Worm (Caenorhabditis elegans) whole organism, late embryonic: ENCODE results near the gene C08F8.6.

Experiments used
- C08G9.2 ChIP-seq: sonication (generic microtip); optimal IDR thresholded peaks from 2 replicates; lab custom pipeline; 2016; ENCODE audit warnings: mild to moderate bottlenecking, missing genetic modification characterization, moderate library complexity, missing compliant biosample characterization
- F13H6.1 ChIP-seq: sonication (generic microtip); optimal IDR thresholded peaks from 2 replicates; lab custom pipeline; 2016; ENCODE audit warnings: missing genetic modification characterization, missing compliant biosample characterization
- K09A11.1 ChIP-seq: sonication (generic microtip); optimal IDR thresholded peaks from 2 replicates; lab custom pipeline; 2017; ENCODE audit warnings: antibody characterized with exemption, mild to moderate bottlenecking, missing genetic modification characterization, missing compliant biosample characterization; ENCODE audit not compliant: insufficient read depth
- T23F11.4 ChIP-seq: fragments of 200-800 bp; sonication (Bioruptor generic); optimal IDR thresholded peaks from 2 replicates; lab custom pipeline; 2018; ENCODE audit warnings: mild to moderate bottlenecking, missing genetic modification characterization, missing compliant biosample characterization
- ahr-1 ChIP-seq: sonication (generic microtip); optimal IDR thresholded peaks from 2 replicates; lab custom pipeline; 2016; ENCODE audit warnings: missing genetic modification characterization, missing compliant biosample characterization
- ceh-14 ChIP-seq: sonication (generic microtip); optimal IDR thresholded peaks from 2 replicates; lab custom pipeline; 2016; ENCODE audit warnings: missing genotype, missing genetic modification characterization, missing compliant biosample characterization
- ceh-18 ChIP-seq: sonication (generic microtip); optimal IDR thresholded peaks from 2 replicates; lab custom pipeline; 2016; ENCODE audit warnings: missing genetic modification characterization, missing compliant biosample characterization
- ceh-19 ChIP-seq: fragments of 200-800 bp; sonication (Bioruptor generic); optimal IDR thresholded peaks from 2 replicates; lab custom pipeline; 2018; ENCODE audit warnings: mild to moderate bottlenecking, missing genetic modification characterization, missing compliant biosample characterization
- ceh-2 ChIP-seq: sonication (generic microtip); optimal IDR thresholded peaks from 2 replicates; lab custom pipeline; 2016; ENCODE audit warnings: missing genotype, missing genetic modification characterization, missing compliant biosample characterization
- ceh-22 ChIP-seq: sonication (generic microtip); optimal IDR thresholded peaks from 2 replicates; lab custom pipeline; 2017; ENCODE audit warnings: missing biosample characterization, missing genetic modification characterization
- ceh-30 ChIP-seq: fragments of 150-350 bp; optimal IDR thresholded peaks from 2 replicates; lab custom pipeline; 2014; ENCODE audit warnings: missing biosample characterization, missing genetic modification characterization
- ceh-31 ChIP-seq: sonication (generic microtip); optimal IDR thresholded peaks from 2 replicates; lab custom pipeline; 2016; ENCODE audit warnings: missing genetic modification characterization, missing compliant biosample characterization
- ceh-48 ChIP-seq: sonication (generic microtip); optimal IDR thresholded peaks from 2 replicates; lab custom pipeline; 2016; ENCODE audit warnings: missing genetic modification characterization, inconsistent platforms, missing compliant biosample characterization
- elt-2 ChIP-seq: sonication (generic microtip); optimal IDR thresholded peaks from 2 replicates; lab custom pipeline; 2016; ENCODE audit warnings: missing genetic modification reagents, missing genetic modification characterization, missing compliant biosample characterization
- elt-4 ChIP-seq: sonication (generic microtip); optimal IDR thresholded peaks from 2 replicates; lab custom pipeline; 2016; ENCODE audit warnings: missing genetic modification characterization, missing compliant biosample characterization
- fkh-10 ChIP-seq: fragments of 150-350 bp; optimal IDR thresholded peaks from 2 replicates; lab custom pipeline; 2014; ENCODE audit warnings: missing biosample characterization, missing genetic modification reagents, missing genetic modification characterization
- hlh-6 ChIP-seq: sonication (generic microtip); optimal IDR thresholded peaks from 2 replicates; lab custom pipeline; 2016; ENCODE audit warnings: missing genotype, missing genetic modification characterization, missing compliant biosample characterization
- lim-6 ChIP-seq: sonication (generic microtip); optimal IDR thresholded peaks from 2 replicates; lab custom pipeline; 2016; ENCODE audit warnings: missing genetic modification characterization, missing compliant biosample characterization
- lin-11 ChIP-seq: fragments of 200-800 bp; sonication (Bioruptor generic); optimal IDR thresholded peaks from 2 replicates; lab custom pipeline; 2018; ENCODE audit warnings: mild to moderate bottlenecking, missing genetic modification characterization, missing compliant biosample characterization
- mec-3 ChIP-seq: sonication (generic microtip); optimal IDR thresholded peaks from 2 replicates; lab custom pipeline; 2016; ENCODE audit warnings: borderline replicate concordance, missing genetic modification characterization, missing compliant biosample characterization
- nfya-1 ChIP-seq: sonication (generic microtip); optimal IDR thresholded peaks from 2 replicates; lab custom pipeline; 2017; ENCODE audit warnings: missing genetic modification characterization, mild to moderate bottlenecking, missing compliant biosample characterization, antibody characterized with exemption, moderate library complexity
- nhr-11 ChIP-seq: fragments of 150-350 bp; optimal IDR thresholded peaks from 2 replicates; lab custom pipeline; 2014; ENCODE audit warnings: missing biosample characterization, missing genetic modification characterization
- nhr-232 ChIP-seq: sonication (generic microtip); optimal IDR thresholded peaks from 2 replicates; lab custom pipeline; 2016; ENCODE audit warnings: missing genetic modification characterization, missing compliant biosample characterization
- odd-2 ChIP-seq: sonication (generic microtip); optimal IDR thresholded peaks from 2 replicates; lab custom pipeline; 2017; ENCODE audit warnings: antibody characterized with exemption, mild to moderate bottlenecking, missing genetic modification characterization, missing compliant biosample characterization
- pax-1 ChIP-seq: fragments of 150-350 bp; optimal IDR thresholded peaks from 2 replicates; lab custom pipeline; 2014; ENCODE audit warnings: missing biosample characterization, missing genetic modification characterization
- pha-2 ChIP-seq: sonication (generic microtip); optimal IDR thresholded peaks from 2 replicates; lab custom pipeline; 2017; ENCODE audit warnings: mild to moderate bottlenecking, missing genetic modification characterization, missing compliant biosample characterization
- ref-2 ChIP-seq: sonication (generic microtip); optimal IDR thresholded peaks from 2 replicates; lab custom pipeline; 2016; ENCODE audit warnings: missing genetic modification characterization, missing compliant biosample characterization
- rnt-1 ChIP-seq: sonication (generic microtip); optimal IDR thresholded peaks from 2 replicates; lab custom pipeline; 2016; ENCODE audit warnings: missing genetic modification characterization, missing compliant biosample characterization
- sox-2 ChIP-seq: fragments of 200-800 bp; sonication (Bioruptor generic); IDR thresholded peaks from 2 replicates; pipeline ENCODE4 v1.3.6; 2022; ENCODE audit warnings: missing genetic modification reagents, missing genetic modification characterization, missing compliant biosample characterization
- sox-4 ChIP-seq: sonication (generic microtip); optimal IDR thresholded peaks from 2 replicates; lab custom pipeline; 2017; ENCODE audit warnings: mild to moderate bottlenecking, missing genetic modification characterization, inconsistent platforms, missing compliant biosample characterization
- syd-9 ChIP-seq: sonication (generic microtip); optimal IDR thresholded peaks from 2 replicates; lab custom pipeline; 2016; ENCODE audit warnings: mild to moderate bottlenecking, missing genetic modification characterization, moderate library complexity, missing compliant biosample characterization
- tbx-2 ChIP-seq: sonication (generic microtip); optimal IDR thresholded peaks from 2 replicates; lab custom pipeline; 2016; ENCODE audit warnings: missing genetic modification characterization, missing compliant biosample characterization
- unc-42 ChIP-seq: sonication (generic microtip); optimal IDR thresholded peaks from 2 replicates; lab custom pipeline; 2016; ENCODE audit warnings: missing genotype, missing genetic modification characterization, missing compliant biosample characterization
- zip-5 ChIP-seq: sonication (generic microtip); optimal IDR thresholded peaks from 2 replicates; lab custom pipeline; 2016; ENCODE audit warnings: missing genetic modification characterization, missing compliant biosample characterization

Gene C08F8.6

ce11 chrIV:11198983-11199382 lies 34.3 kb upstream of the C08F8.6 start, which contains the start of gene R07H5.16:
Gene R07H5.16, plus strand, starts transcription at chrIV:11199330.
- peak; percentile 12 for TF ChIP-seq ceh-31 (tag; lab: Kevin White, UChicago)

- TF ChIP-seq sox-2 (GFP tag; lab: Robert Waterston, UW) = peak; percentile 22; the same call in 1 of the 2 replicates
These were observed 32.1 kb upstream of the C08F8.6 start for ce11 chrIV:11196866-11197265.

ce11 chrIV:11189411-11189810 lies 24.7 kb upstream of the C08F8.6 start, which contains the start of gene fbxb-79:
Gene fbxb-79, minus strand, starts transcription at chrIV:11189511.
- TF ChIP-seq nhr-11 = no peak
- no peak for TF ChIP-seq syd-9 (tag; lab: Kevin White, UChicago)
- no peak for TF ChIP-seq ahr-1 (tag; lab: Kevin White, UChicago)
- TF ChIP-seq, all 69 proteins: peak for 0

- TF ChIP-seq T23F11.4 (GFP tag; lab: Kevin White, UChicago) (no peak), ref-2 (tag; lab: Kevin White, UChicago) (no peak), ceh-2 (tag; lab: Kevin White, UChicago) (no peak), sox-4 (tag; lab: Kevin White, UChicago) (no peak), mec-3 (no peak), sox-2 (GFP tag; lab: Robert Waterston, UW) (no peak), ceh-22 (tag; lab: Kevin White, UChicago) (no peak), ceh-30 (tag; lab: Kevin White, UChicago) (no peak), hlh-6 (tag; lab: Kevin White, UChicago) (no peak), fkh-10 (GFP tag; lab: Kevin White, UChicago) (no peak), K09A11.1 (no peak), ceh-19 (GFP tag; lab: Kevin White, UChicago) (no peak), zip-5 (tag; lab: Kevin White, UChicago) (no peak)
These were observed 22.0 kb upstream of the C08F8.6 start, which contains the start of gene sdz-27 for ce11 chrIV:11186729-11187128. Gene sdz-27, plus strand, starts transcription at chrIV:11187029.

ce11 chrIV:11183991-11184390 lies 19.3 kb upstream of the C08F8.6 start, which contains the start of gene nuaf-3:
Gene nuaf-3, plus strand, starts transcription at chrIV:11184291.
- TF ChIP-seq mec-3 = no peak
- TF ChIP-seq ceh-2 (tag; lab: Kevin White, UChicago) = no peak

ce11 chrIV:11183013-11183412 lies 18.3 kb upstream of the C08F8.6 start, which contains the start of gene prx-14:
Gene prx-14, plus strand, starts transcription at chrIV:11183132.
- peak; percentile 33 for TF ChIP-seq elt-2
- no peak for TF ChIP-seq ceh-48

ce11 chrIV:11180077-11180476 lies 15.3 kb upstream of the C08F8.6 start:
- no peak for TF ChIP-seq lin-11 (tag; lab: Kevin White, UChicago)
- TF ChIP-seq odd-2 = no peak
- TF ChIP-seq elt-4 (tag; lab: Kevin White, UChicago) = no peak
- TF ChIP-seq pha-2 (tag; lab: Kevin White, UChicago) = no peak
- TF ChIP-seq pax-1 (tag; lab: Kevin White, UChicago) = no peak
- TF ChIP-seq hlh-6 (tag; lab: Kevin White, UChicago) = no peak
- TF ChIP-seq nhr-232 (tag; lab: Kevin White, UChicago) = no peak
- no peak for TF ChIP-seq ceh-19 (GFP tag; lab: Kevin White, UChicago)

- TF ChIP-seq elt-2 = peak; percentile 43
- TF ChIP-seq ceh-2 (tag; lab: Kevin White, UChicago) = peak; percentile 18
- TF ChIP-seq ceh-18 (tag; lab: Kevin White, UChicago) = peak; percentile 27
- peak; percentile 54 for TF ChIP-seq unc-42 (tag; lab: Kevin White, UChicago)
- TF ChIP-seq rnt-1 (tag; lab: Kevin White, UChicago) = peak; percentile 15
- peak; percentile 18 for TF ChIP-seq ref-2 (tag; lab: Kevin White, UChicago)
- peak; percentile 13 for TF ChIP-seq ahr-1 (tag; lab: Kevin White, UChicago)
- TF ChIP-seq F13H6.1 (tag; lab: Kevin White, UChicago) = peak; percentile 29
- TF ChIP-seq C08G9.2 = peak; percentile 47
- peak; percentile 44 for TF ChIP-seq lim-6 (tag; lab: Kevin White, UChicago)
- TF ChIP-seq ceh-14 (tag; lab: Kevin White, UChicago) = peak; percentile 49
- TF ChIP-seq ceh-31 (tag; lab: Kevin White, UChicago) = peak; percentile 73
- TF ChIP-seq nfya-1 = peak; percentile 53
- TF ChIP-seq tbx-2 (tag; lab: Kevin White, UChicago) = peak; percentile 57
- TF ChIP-seq zip-5 (tag; lab: Kevin White, UChicago) = peak; percentile 25
These were observed 14.5 kb upstream of the C08F8.6 start, which contains the start of gene cpt-2 for ce11 chrIV:11179123-11179740. Gene cpt-2, plus strand, starts transcription at chrIV:11179645.
